Fruit fly (Drosophila melanogaster): ENCODE data around the gene CtsB.

- TF ChIP-seq kay (GFP tag; ENCODE audit: borderline replicate concordance) (peak; percentile 84), Clk (GFP tag; optimal IDR thresholded peaks at IDR 0.05) (no peak), Crg-1 (GFP tag; optimal IDR thresholded peaks at IDR 0.05) (no peak), ovo (GFP tag; optimal IDR thresholded peaks at IDR 0.05) (peak; percentile 73), CG11617 (GFP tag; optimal IDR thresholded peaks at IDR 0.05) (peak; percentile 9), CG1620 (GFP tag; optimal IDR thresholded peaks at IDR 0.05) (no peak), CG33017 (tag; optimal IDR thresholded peaks at IDR 0.05) (no peak), toe (GFP tag; optimal IDR thresholded peaks at IDR 0.05) (no peak), cnc (optimal IDR thresholded peaks at IDR 0.05) (no peak), CG5204 (GFP tag; optimal IDR thresholded peaks at IDR 0.05) (no peak), CG7045 (GFP tag; optimal IDR thresholded peaks at IDR 0.05) (no peak), Mnt (GFP tag; optimal IDR thresholded peaks at IDR 0.05) (no peak)
Observed at dm6 chrX:13735322-13736173, 46.4 kb downstream of the CtsB start.
